Worm (Caenorhabditis elegans) whole organism, mixed stage, embryonic: Measurements from ENCODE around the gene bbs-2.

ENCODE experiments used
- bed-3 ChIP-seq: fragments of 200-800 bp; sonication (Bioruptor generic); optimal IDR thresholded peaks from 3 replicates; lab custom pipeline; 2018; ENCODE audit warnings: mild to moderate bottlenecking, missing genetic modification characterization, moderate library complexity, missing compliant biosample characterization
- nhr-12 ChIP-seq: fragments of 150-350 bp; optimal IDR thresholded peaks from 2 replicates; lab custom pipeline; 2014; ENCODE audit warnings: missing biosample characterization, missing genetic modification characterization
- unc-62 ChIP-seq: fragments of 150-350 bp; optimal IDR thresholded peaks from 2 replicates; lab custom pipeline; 2014; ENCODE audit warnings: missing biosample characterization, missing genetic modification reagents, missing genetic modification characterization

- TF ChIP-seq unc-62 (GFP tag; lab: Kevin White, UChicago) = no peak
- no peak for TF ChIP-seq nhr-12 (tag; lab: Kevin White, UChicago)
- TF ChIP-seq bed-3 (GFP tag; lab: Kevin White, UChicago) = no peak
Observed at ce11 chrIV:7924975-7925828, 8.6 kb upstream of the bbs-2 start.
